Fruit fly (Drosophila melanogaster): Measurements from ENCODE around the gene inaE.

The inaE gene

DNA sequence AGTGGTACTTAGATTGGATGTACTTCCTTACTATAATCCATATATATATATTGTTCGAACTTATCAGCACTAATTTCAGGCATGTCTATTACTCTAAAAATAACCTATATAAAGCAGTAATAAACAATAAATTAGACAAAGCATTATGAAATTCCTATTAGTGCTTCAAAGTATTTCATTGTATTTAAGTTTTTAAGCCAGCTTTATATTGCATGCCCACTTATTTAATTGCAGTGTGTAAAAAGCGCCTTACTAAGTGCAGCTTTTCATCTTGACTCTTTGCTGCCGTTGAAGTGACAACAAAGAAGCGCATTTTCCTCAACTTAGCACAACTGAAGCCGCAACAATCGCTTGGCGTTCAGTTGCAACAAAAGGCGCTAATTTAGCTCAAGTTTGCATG is 35.3 kb downstream of the inaE start (continued):
- no peak for TF ChIP-seq Sox102F (GFP tag; optimal IDR thresholded peaks at IDR 0.05)
- no peak for TF ChIP-seq Eip75B (GFP tag; optimal IDR thresholded peaks at IDR 0.05)
- TF ChIP-seq Eip93F (GFP tag; optimal IDR thresholded peaks at IDR 0.05) = no peak
- TF ChIP-seq fkh (GFP tag; optimal IDR thresholded peaks at IDR 0.05) = no peak
- TF ChIP-seq Eip78C (GFP tag) = peak; percentile 64
- peak; percentile 22 for TF ChIP-seq CG10631 (GFP tag; optimal IDR thresholded peaks at IDR 0.05)
- TF ChIP-seq Gug (GFP tag; IDR thresholded peaks at IDR 0.05) = no peak
- TF ChIP-seq acj6 (GFP tag; optimal IDR thresholded peaks at IDR 0.05) = no peak
- TF ChIP-seq ss (GFP tag; optimal IDR thresholded peaks at IDR 0.05) = no peak
- TF ChIP-seq CG3919 (GFP tag; optimal IDR thresholded peaks at IDR 0.05) = no peak
- 0 out of 3 replicates have a peak, but pooled peaks have one; percentile 22 for TF ChIP-seq eg (GFP tag; IDR thresholded peaks at IDR 0.05)
- TF ChIP-seq dsx (GFP tag; optimal IDR thresholded peaks at IDR 0.05; ENCODE audit: poor library complexity, severe bottlenecking) = no peak
- TF ChIP-seq dac (GFP tag; optimal IDR thresholded peaks at IDR 0.05) = no peak
- no peak for TF ChIP-seq fd85E (GFP tag; optimal IDR thresholded peaks at IDR 0.05)
- TF ChIP-seq salr (GFP tag; optimal IDR thresholded peaks at IDR 0.05) = peak in 1 of 2 experiments; percentile 22
- no peak for TF ChIP-seq CG6808 (GFP tag; optimal IDR thresholded peaks at IDR 0.05)
- TF ChIP-seq CG15336 (GFP tag; IDR thresholded peaks at IDR 0.05) = 0 out of 2 replicates have a peak, but pooled peaks have one; percentile 24
- TF ChIP-seq pdm3 (GFP tag; optimal IDR thresholded peaks at IDR 0.05) = peak; percentile 10
- no peak for TF ChIP-seq CG6163 (GFP tag; IDR thresholded peaks at IDR 0.05)
- no peak for TF ChIP-seq CG11294 (GFP tag; IDR thresholded peaks at IDR 0.05)
- TF ChIP-seq CG16779 (tag; optimal IDR thresholded peaks at IDR 0.05) = no peak
- no peak for TF ChIP-seq CG3032 (tag; optimal IDR thresholded peaks at IDR 0.05)
- no peak for TF ChIP-seq lz (GFP tag; optimal IDR thresholded peaks at IDR 0.05)
- TF ChIP-seq Ets96B (tag; optimal IDR thresholded peaks at IDR 0.05) = no peak
- TF ChIP-seq vri (GFP tag; optimal IDR thresholded peaks at IDR 0.05) = no peak
- TF ChIP-seq Sox15 (GFP tag; optimal IDR thresholded peaks at IDR 0.05) = no peak
- no peak for TF ChIP-seq esn (GFP tag; optimal IDR thresholded peaks at IDR 0.05)
- peak; percentile 23 for TF ChIP-seq CG4318 (GFP tag; optimal IDR thresholded peaks at IDR 0.05)
- TF ChIP-seq Ets21C (GFP tag; optimal IDR thresholded peaks at IDR 0.05) = no peak

DNA sequence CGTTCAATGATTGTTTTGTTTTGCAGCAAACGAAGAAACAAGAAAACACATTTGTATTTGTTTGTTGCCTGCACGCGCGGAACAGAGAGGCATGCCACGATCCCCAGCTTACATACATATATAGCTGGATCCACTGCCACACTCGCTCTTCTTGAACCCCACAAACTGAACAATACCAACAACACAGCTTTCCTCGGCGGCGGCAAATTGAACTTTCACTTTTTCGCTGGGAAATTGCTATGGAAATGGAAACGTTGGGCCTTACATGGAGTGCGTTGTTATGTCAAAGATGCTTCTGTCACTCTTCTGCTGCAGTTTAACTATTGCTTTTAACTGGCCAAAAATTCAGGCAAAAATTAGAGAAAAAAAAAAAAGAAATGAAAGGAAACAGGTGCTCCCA is 36.2 kb downstream of the inaE start:
- TF ChIP-seq Sox102F (GFP tag; optimal IDR thresholded peaks at IDR 0.05) = no peak
- no peak for TF ChIP-seq ss (GFP tag; optimal IDR thresholded peaks at IDR 0.05)
- TF ChIP-seq CG11762 (GFP tag; optimal IDR thresholded peaks at IDR 0.05; ENCODE audit: insufficient read depth) = no peak
- peak; percentile 71 for TF ChIP-seq Blimp-1 (GFP tag; optimal IDR thresholded peaks at IDR 0.05)
- peak; percentile 6; the same call in 1 of the 2 replicates for TF ChIP-seq CG15336 (GFP tag; IDR thresholded peaks at IDR 0.05)

DNA sequence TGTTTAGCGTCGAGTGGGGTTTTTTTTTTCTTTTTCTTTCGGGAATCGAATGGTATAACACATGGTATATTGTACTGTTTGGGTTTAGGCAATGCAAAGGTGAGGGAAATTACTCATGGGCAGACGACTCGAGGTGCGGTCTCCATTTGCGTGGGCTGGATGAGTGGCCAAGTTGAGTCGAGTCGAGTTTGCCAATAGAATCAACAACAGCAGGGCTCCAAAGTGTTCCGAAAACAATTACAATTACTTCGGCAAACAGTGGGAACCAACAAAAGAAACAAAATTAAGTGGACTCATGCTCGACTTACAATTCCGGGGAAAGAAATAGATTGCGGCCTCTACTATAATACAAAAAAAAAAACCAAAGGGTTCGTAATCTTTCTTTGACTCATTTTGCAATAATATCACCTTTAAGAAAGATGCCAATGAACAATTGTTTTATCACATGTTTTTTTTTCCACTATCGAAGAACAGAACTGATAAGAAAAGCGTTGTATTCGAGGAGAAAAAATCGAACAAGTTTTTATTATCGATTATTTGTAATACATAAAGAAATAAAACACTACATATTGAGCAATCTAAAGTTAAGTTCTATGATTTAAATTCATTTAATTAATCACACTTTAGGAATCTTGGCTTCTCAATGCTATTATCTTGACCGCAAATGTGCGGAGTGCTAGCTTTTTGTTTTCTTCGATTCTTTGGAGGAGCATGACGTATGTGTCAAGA is 37.0 kb downstream of the inaE start:
- TF ChIP-seq CG3032 (tag; optimal IDR thresholded peaks at IDR 0.05) (no peak), svp (GFP tag) (peak; percentile 63), CG32006 (GFP tag; optimal IDR thresholded peaks at IDR 0.05) (peak; percentile 12), CG6276 (GFP tag; optimal IDR thresholded peaks at IDR 0.05) (peak; percentile 20), CG8119 (GFP tag; IDR thresholded peaks at IDR 0.05) (peak; percentile 38; the same call in 2 of the 3 replicates), fkh (GFP tag; optimal IDR thresholded peaks at IDR 0.05) (peak; percentile 71), Lpt (GFP tag; optimal IDR thresholded peaks at IDR 0.05) (no peak), Eip78C (GFP tag) (peak; percentile 58)
